Worm (Caenorhabditis elegans) whole organism, L4/young adult: Measurements from ENCODE around the gene bath-9.

Source experiments
- W03F9.2 ChIP-seq: fragments of 150-350 bp; optimal IDR thresholded peaks from 2 replicates; lab custom pipeline; 2014; ENCODE audit warnings: missing biosample characterization, missing genetic modification characterization
- him-1 ChIP-seq: sonication (generic microtip); optimal IDR thresholded peaks from 2 replicates; lab custom pipeline; 2016; ENCODE audit warnings: missing genotype, missing genetic modification reagents, missing genetic modification characterization, missing compliant biosample characterization

- TF ChIP-seq W03F9.2 (tag; lab: Kevin White, UChicago): no peak
- TF ChIP-seq him-1: no peak
Observed at ce11 chrII:3395484-3395883, 18.6 kb downstream of the bath-9 start, which contains the start of gene nep-20.
